Worm (Caenorhabditis elegans) whole organism, late embryonic: ENCODE measurements around the gene tag-267.

ENCODE experiments used
- Y22D7AL.16 ChIP-seq: sonication (generic microtip); optimal IDR thresholded peaks from 2 replicates; lab custom pipeline; 2016; ENCODE audit warnings: missing genetic modification characterization, missing compliant biosample characterization
- elt-4 ChIP-seq: sonication (generic microtip); optimal IDR thresholded peaks from 2 replicates; lab custom pipeline; 2016; ENCODE audit warnings: missing genetic modification characterization, missing compliant biosample characterization
- eyg-1 ChIP-seq: sonication (generic microtip); optimal IDR thresholded peaks from 2 replicates; lab custom pipeline; 2016; ENCODE audit warnings: missing genotype, missing genetic modification characterization, missing compliant biosample characterization
- pha-4 ChIP-seq: fragments of 150-350 bp; optimal IDR thresholded peaks from 2 replicates; lab custom pipeline; 2018; ENCODE audit warnings: missing biosample characterization, missing genetic modification reagents, missing genetic modification characterization
- rnt-1 ChIP-seq: sonication (generic microtip); optimal IDR thresholded peaks from 2 replicates; lab custom pipeline; 2016; ENCODE audit warnings: missing genetic modification characterization, missing compliant biosample characterization
- sdc-2 ChIP-seq: sonication (generic microtip); optimal IDR thresholded peaks from 2 replicates; lab custom pipeline; 2016; ENCODE audit warnings: missing genotype, missing genetic modification characterization, missing compliant biosample characterization
- tbx-2 ChIP-seq: sonication (generic microtip); optimal IDR thresholded peaks from 2 replicates; lab custom pipeline; 2016; ENCODE audit warnings: missing genetic modification characterization, missing compliant biosample characterization
- unc-3 ChIP-seq, 2 experiments: fragments of 200-800 bp in 1 of 2; sonication (Bioruptor generic) in 1 of 2; sonication (generic microtip) in 1 of 2; conservative IDR thresholded peaks in 1 of 2; optimal IDR thresholded peaks in 1 of 2; 2 replicates each; pipeline versions ENCODE4 v1.3.6 to Lab custom; 2016 to 2022; ENCODE audit warnings: missing compliant biosample characterization in 2 of 2, missing genetic modification characterization in 2 of 2, missing genetic modification reagents in 1 of 2
- unc-86 ChIP-seq: sonication (generic microtip); optimal IDR thresholded peaks from 2 replicates; lab custom pipeline; 2016; ENCODE audit warnings: missing genetic modification characterization, missing compliant biosample characterization

- TF ChIP-seq unc-3 (GFP tag; conservative IDR thresholded peaks at IDR 0.05; lab: Robert Waterston, UW), result no peak
- no peak for TF ChIP-seq unc-3 (tag; optimal IDR thresholded peaks at IDR 0.05; lab: Kevin White, UChicago)
- no peak for TF ChIP-seq elt-4
- TF ChIP-seq Y22D7AL.16 (tag; lab: Kevin White, UChicago), result no peak
- no peak for TF ChIP-seq rnt-1
- TF ChIP-seq tbx-2 (tag; lab: Kevin White, UChicago), result no peak
- no peak for TF ChIP-seq sdc-2
- no peak for TF ChIP-seq eyg-1 (tag; lab: Kevin White, UChicago)
- no peak for TF ChIP-seq unc-86
- no peak for TF ChIP-seq pha-4 (tag; lab: Kevin White, UChicago)
Observed at ce11 chrIII:649935-650334, 9.3 kb downstream of the tag-267 start.
